Worm (Caenorhabditis elegans) whole organism, L3 larva: Measurements from ENCODE around the gene ntr-2.
"Not testable (repeated sequence)": the region's sequence is repeated elsewhere in the genome, so short reads cannot be mapped to it uniquely, and the experiment has no call there.

Experiments used
- ZK546.5 ChIP-seq: sonication (generic microtip); optimal IDR thresholded peaks from 2 replicates; lab custom pipeline; 2017; ENCODE audit warnings: missing biosample characterization, missing genetic modification characterization
- ama-1 ChIP-seq: fragments of 150-350 bp; optimal IDR thresholded peaks from 2 replicates; lab custom pipeline; 2018
- ceh-16 ChIP-seq: sonication (generic microtip); optimal IDR thresholded peaks from 2 replicates; lab custom pipeline; 2017; ENCODE audit warnings: missing biosample characterization, missing genetic modification characterization
- ceh-28 ChIP-seq: fragments of 150-350 bp; optimal IDR thresholded peaks from 2 replicates; lab custom pipeline; 2014; ENCODE audit warnings: missing biosample characterization, missing genetic modification reagents, missing genetic modification characterization
- ceh-82 ChIP-seq: fragments of 150-350 bp; optimal IDR thresholded peaks from 2 replicates; lab custom pipeline; 2014; ENCODE audit warnings: missing biosample characterization, missing genetic modification characterization
- ceh-9 ChIP-seq: sonication (generic microtip); optimal IDR thresholded peaks from 2 replicates; lab custom pipeline; 2018; ENCODE audit warnings: missing biosample characterization, missing genetic modification characterization
- daf-12 ChIP-seq: fragments of 150-350 bp; optimal IDR thresholded peaks from 2 replicates; lab custom pipeline; 2014; ENCODE audit warnings: missing biosample characterization, missing genetic modification reagents, missing genetic modification characterization
- egl-27 ChIP-seq: sonication (generic microtip); optimal IDR thresholded peaks from 4 replicates; lab custom pipeline; 2017; ENCODE audit warnings: missing biosample characterization, missing genetic modification reagents, missing genetic modification characterization
- egl-5 ChIP-seq: fragments of 150-350 bp; optimal IDR thresholded peaks from 2 replicates; lab custom pipeline; 2017; ENCODE audit warnings: missing biosample characterization, missing genetic modification reagents, missing genetic modification characterization, inconsistent platforms
- elt-1 ChIP-seq: fragments of 150-350 bp; optimal IDR thresholded peaks from 2 replicates; lab custom pipeline; 2014; ENCODE audit warnings: missing biosample characterization, missing genetic modification characterization
- elt-2 ChIP-seq: sonication (generic microtip); optimal IDR thresholded peaks from 2 replicates; lab custom pipeline; 2016; ENCODE audit warnings: missing genetic modification reagents, mild to moderate bottlenecking, missing genetic modification characterization, missing compliant biosample characterization
- elt-3 ChIP-seq, 3 experiments: fragments of 150-350 bp in 1 of 3; sonication (generic microtip) in 2 of 3; optimal IDR thresholded peaks; 2 replicates in 2 of 3; 4 replicates in 1 of 3; lab custom pipeline; 2014 to 2017; ENCODE audit warnings: missing biosample characterization in 3 of 3, missing genetic modification characterization in 3 of 3
- eor-1 ChIP-seq, 2 experiments: fragments of 150-350 bp; optimal IDR thresholded peaks; 2 replicates each; lab custom pipeline; 2014 to 2018; ENCODE audit warnings: missing biosample characterization in 2 of 2, missing genetic modification characterization in 2 of 2
- fkh-10 ChIP-seq: sonication (generic microtip); optimal IDR thresholded peaks from 2 replicates; lab custom pipeline; 2017; ENCODE audit warnings: missing biosample characterization, missing genetic modification reagents, missing genetic modification characterization
- fkh-2 ChIP-seq: fragments of 150-350 bp; optimal IDR thresholded peaks from 2 replicates; lab custom pipeline; 2014; ENCODE audit warnings: missing biosample characterization, missing genetic modification reagents, missing genetic modification characterization
- fos-1 ChIP-seq: fragments of 150-350 bp; optimal IDR thresholded peaks from 2 replicates; lab custom pipeline; 2014; ENCODE audit warnings: missing biosample characterization, missing genetic modification characterization
- jun-1 ChIP-seq: fragments of 150-350 bp; optimal IDR thresholded peaks from 2 replicates; lab custom pipeline; 2014; ENCODE audit warnings: missing biosample characterization, missing genetic modification reagents, missing genetic modification characterization
- lin-15B ChIP-seq: fragments of 150-350 bp; optimal IDR thresholded peaks from 2 replicates; lab custom pipeline; 2014; ENCODE audit warnings: missing biosample characterization, missing genetic modification characterization
- lin-39 ChIP-seq: fragments of 150-350 bp; optimal IDR thresholded peaks from 2 replicates; lab custom pipeline; 2018; ENCODE audit warnings: missing biosample characterization, missing genetic modification reagents, missing genetic modification characterization
- lsy-12 ChIP-seq: sonication (generic microtip); optimal IDR thresholded peaks from 2 replicates; lab custom pipeline; 2016; ENCODE audit warnings: mild to moderate bottlenecking, missing genetic modification characterization, missing compliant biosample characterization
- mdl-1 ChIP-seq: fragments of 150-350 bp; optimal IDR thresholded peaks from 2 replicates; lab custom pipeline; 2014; ENCODE audit warnings: missing biosample characterization, missing genetic modification characterization
- mml-1 ChIP-seq: fragments of 150-350 bp; sonication (generic microtip); optimal IDR thresholded peaks from 3 replicates; lab custom pipeline; 2014; ENCODE audit warnings: missing biosample characterization, missing genetic modification characterization
- nfya-1 ChIP-seq: sonication (generic microtip); optimal IDR thresholded peaks from 2 replicates; lab custom pipeline; 2017; ENCODE audit warnings: missing genetic modification characterization, mild to moderate bottlenecking, missing compliant biosample characterization, antibody characterized with exemption, moderate library complexity; ENCODE audit not compliant: insufficient read depth
- nhr-11 ChIP-seq: fragments of 150-350 bp; optimal IDR thresholded peaks from 2 replicates; lab custom pipeline; 2014; ENCODE audit warnings: missing biosample characterization, missing genetic modification characterization
- nhr-12 ChIP-seq: fragments of 150-350 bp; optimal IDR thresholded peaks from 2 replicates; lab custom pipeline; 2014; ENCODE audit warnings: missing biosample characterization, missing genetic modification characterization
- nhr-237 ChIP-seq: fragments of 150-350 bp; optimal IDR thresholded peaks from 2 replicates; lab custom pipeline; 2014; ENCODE audit warnings: missing biosample characterization, missing genetic modification characterization
- nhr-28 ChIP-seq: fragments of 150-350 bp; optimal IDR thresholded peaks from 2 replicates; lab custom pipeline; 2014; ENCODE audit warnings: missing biosample characterization, missing genetic modification characterization
- nhr-43 ChIP-seq: sonication (generic microtip); optimal IDR thresholded peaks from 2 replicates; lab custom pipeline; 2016; ENCODE audit warnings: mild to moderate bottlenecking, missing genetic modification characterization, missing compliant biosample characterization; ENCODE audit not compliant: poor library complexity, severe bottlenecking
- nhr-76 ChIP-seq: fragments of 150-350 bp; sonication (generic microtip); optimal IDR thresholded peaks from 5 replicates; lab custom pipeline; 2014; ENCODE audit warnings: missing biosample characterization, missing genetic modification characterization
- nhr-77 ChIP-seq: fragments of 150-350 bp; optimal IDR thresholded peaks from 2 replicates; lab custom pipeline; 2014; ENCODE audit warnings: missing biosample characterization, missing genetic modification characterization
- pha-4 ChIP-seq: fragments of 150-350 bp; optimal IDR thresholded peaks from 2 replicates; lab custom pipeline; 2014; ENCODE audit warnings: missing biosample characterization, missing genetic modification reagents, missing genetic modification characterization
- pqm-1 ChIP-seq: fragments of 150-350 bp; optimal IDR thresholded peaks from 2 replicates; lab custom pipeline; 2017; ENCODE audit warnings: missing biosample characterization, missing genetic modification characterization, inconsistent platforms
- sea-2 ChIP-seq: fragments of 150-350 bp; sonication (generic microtip); optimal IDR thresholded peaks from 4 replicates; lab custom pipeline; 2014; ENCODE audit warnings: missing biosample characterization, missing genetic modification reagents, missing genetic modification characterization
- skn-1 ChIP-seq: fragments of 150-350 bp; optimal IDR thresholded peaks from 2 replicates; lab custom pipeline; 2014; ENCODE audit warnings: missing biosample characterization, missing genetic modification characterization
- snpc-4 ChIP-seq: fragments of 150-350 bp; optimal IDR thresholded peaks from 2 replicates; lab custom pipeline; 2014; ENCODE audit warnings: missing biosample characterization, missing genetic modification characterization
- tbx-2 ChIP-seq: sonication (generic microtip); optimal IDR thresholded peaks from 2 replicates; lab custom pipeline; 2016; ENCODE audit warnings: mild to moderate bottlenecking, missing genetic modification characterization, missing compliant biosample characterization
- zag-1 ChIP-seq: fragments of 150-350 bp; optimal IDR thresholded peaks from 2 replicates; lab custom pipeline; 2014; ENCODE audit warnings: missing biosample characterization, missing genetic modification characterization
- ztf-11 ChIP-seq: fragments of 150-350 bp; optimal IDR thresholded peaks from 2 replicates; lab custom pipeline; 2014; ENCODE audit warnings: missing biosample characterization, missing genetic modification characterization

The ntr-2 gene

DNA sequence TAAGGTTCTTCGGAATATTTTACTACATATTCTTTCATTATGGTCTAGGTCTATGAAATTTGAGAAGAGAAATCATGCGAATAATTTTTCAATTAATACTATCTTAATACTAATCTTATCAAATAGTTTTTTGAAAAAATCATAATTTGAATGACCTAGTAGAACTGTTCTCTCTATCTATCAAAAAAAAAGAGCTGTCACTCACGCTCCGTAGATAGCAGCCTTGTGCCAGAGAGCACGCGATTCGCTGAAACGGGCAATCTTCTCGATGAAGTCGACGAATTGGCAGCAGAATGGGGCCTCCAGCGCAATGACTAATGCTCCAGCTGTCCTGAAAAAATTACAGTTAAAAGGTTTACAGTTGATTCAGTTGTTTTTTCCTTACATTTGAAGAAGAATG lies 40.9 kb upstream of the ntr-2 start:
- TF ChIP-seq elt-1 (tag; lab: Kevin White, UChicago) (no peak), nhr-12 (no peak), elt-2 (peak; percentile 9), eor-1 (tag; optimal IDR thresholded peaks at IDR 0.05; lab: Kevin White, UChicago) (no peak), elt-3 (tag; optimal IDR thresholded peaks at IDR 0.05; lab: Kevin White, UChicago) (no peak), nfya-1 (no peak)
- TF ChIP-seq, all 47 proteins: peak for 1

DNA sequence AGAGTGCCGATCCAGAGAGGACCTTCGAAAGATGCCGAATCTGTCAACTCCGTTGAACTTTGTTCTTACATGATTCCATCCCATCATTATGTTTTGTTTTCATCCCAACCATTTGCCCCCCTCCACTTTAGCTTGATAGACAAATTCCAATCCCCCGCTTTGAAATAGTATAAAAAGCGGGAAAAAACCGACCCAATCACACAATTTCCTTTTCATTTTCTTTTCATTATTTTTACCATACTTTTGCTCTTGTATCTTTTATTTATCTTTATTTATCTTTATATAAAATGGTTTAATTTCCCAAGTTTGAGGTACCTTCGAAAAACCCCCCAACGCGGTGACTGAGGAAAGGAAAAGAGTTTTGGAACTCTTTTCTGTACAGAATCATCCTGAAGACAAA lies 37.8 kb upstream of the ntr-2 start, which contains the start of gene F20D1.22:
Gene F20D1.22, plus strand, starts transcription at position 301 of the 400 bp plus-strand sequence.
- TF ChIP-seq nhr-43 (tag; lab: Kevin White, UChicago); tbx-2; elt-3 (tag; optimal IDR thresholded peaks at IDR 0.05; lab: Kevin White, UChicago): not testable (repeated sequence)

DNA sequence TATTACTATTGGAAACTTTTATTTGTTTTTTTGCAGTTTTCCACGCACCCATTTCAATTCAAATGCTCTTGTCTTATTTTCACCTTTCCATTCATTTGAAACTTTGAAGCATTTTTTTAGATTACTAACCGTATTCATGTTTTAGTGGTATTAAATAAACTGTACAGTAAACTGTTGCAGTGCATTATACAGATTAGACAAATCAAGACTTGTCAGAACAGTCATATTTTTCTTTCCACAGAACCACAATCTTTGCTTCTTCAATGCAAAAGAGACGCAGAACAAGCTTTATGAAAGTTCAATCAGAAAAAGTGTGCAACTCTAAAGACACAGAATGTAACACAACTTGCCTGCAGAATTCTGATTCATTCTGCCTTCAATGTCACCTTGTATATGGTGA lies 37.0 kb upstream of the ntr-2 start, which contains the start of gene F45B8.5:
Gene F45B8.5, plus strand, starts transcription at position 301 of the 400 bp plus-strand sequence.
- TF ChIP-seq skn-1 (tag; lab: Kevin White, UChicago) (no peak), ama-1 (lab: Kevin White, UChicago) (no peak), egl-5 (no peak), elt-3 (tag; optimal IDR thresholded peaks at IDR 0.05; lab: Kevin White, UChicago) (no peak), nhr-237 (tag; lab: Kevin White, UChicago) (no peak), pqm-1 (tag; lab: Kevin White, UChicago) (no peak), zag-1 (tag; lab: Kevin White, UChicago) (no peak), nhr-76 (tag; lab: Kevin White, UChicago) (no peak), fkh-10 (GFP tag; lab: Kevin White, UChicago) (no peak), lin-39 (tag; lab: Kevin White, UChicago) (no peak), nhr-43 (tag; lab: Kevin White, UChicago) (no peak), egl-27 (no peak), ZK546.5 (tag; lab: Kevin White, UChicago) (no peak), jun-1 (tag; lab: Kevin White, UChicago) (no peak), ceh-9 (tag; lab: Kevin White, UChicago) (no peak), fos-1 (tag; lab: Kevin White, UChicago) (no peak), sea-2 (no peak), ceh-16 (tag; lab: Kevin White, UChicago) (no peak), lin-15B (tag; lab: Kevin White, UChicago) (no peak)

DNA sequence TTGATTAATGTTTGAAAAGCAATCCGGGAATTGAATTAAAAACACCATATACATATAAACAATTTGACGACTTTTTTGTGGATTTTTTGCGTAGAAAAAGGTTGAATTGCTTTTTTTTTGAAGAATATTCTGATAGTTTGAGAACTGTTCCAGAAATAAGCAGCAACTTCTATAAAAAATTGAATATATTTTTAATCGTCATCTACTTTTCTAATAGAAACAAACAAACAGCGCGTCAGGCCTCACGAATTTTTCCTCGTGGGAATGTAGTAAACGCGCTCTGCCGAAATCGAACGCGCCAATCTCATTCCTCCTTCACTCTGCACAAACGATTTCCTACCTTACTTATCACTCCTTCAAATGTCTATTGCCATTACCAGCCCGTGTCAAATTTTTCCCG lies 35.5 kb upstream of the ntr-2 start, which contains the start of gene rgs-11:
Gene rgs-11, plus strand, starts transcription at position 301 of the 400 bp plus-strand sequence.
- TF ChIP-seq eor-1 (tag; optimal IDR thresholded peaks at IDR 0.05; lab: Kevin White, UChicago) (no peak), ztf-11 (tag; lab: Kevin White, UChicago) (no peak), sea-2 (no peak), ceh-16 (tag; lab: Kevin White, UChicago) (no peak), ZK546.5 (tag; lab: Kevin White, UChicago) (no peak), daf-12 (tag; lab: Kevin White, UChicago) (no peak), snpc-4 (tag; lab: Kevin White, UChicago) (no peak), ama-1 (lab: Kevin White, UChicago) (no peak), nhr-28 (no peak), nhr-237 (tag; lab: Kevin White, UChicago) (no peak), lin-39 (tag; lab: Kevin White, UChicago) (no peak), ceh-28 (tag; lab: Kevin White, UChicago) (no peak), fos-1 (tag; lab: Kevin White, UChicago) (no peak), nhr-11 (tag; lab: Kevin White, UChicago) (no peak), pha-4 (no peak), elt-2 (no peak), lsy-12 (tag; lab: Kevin White, UChicago) (no peak), pqm-1 (tag; lab: Kevin White, UChicago) (no peak), nhr-12 (no peak)

DNA sequence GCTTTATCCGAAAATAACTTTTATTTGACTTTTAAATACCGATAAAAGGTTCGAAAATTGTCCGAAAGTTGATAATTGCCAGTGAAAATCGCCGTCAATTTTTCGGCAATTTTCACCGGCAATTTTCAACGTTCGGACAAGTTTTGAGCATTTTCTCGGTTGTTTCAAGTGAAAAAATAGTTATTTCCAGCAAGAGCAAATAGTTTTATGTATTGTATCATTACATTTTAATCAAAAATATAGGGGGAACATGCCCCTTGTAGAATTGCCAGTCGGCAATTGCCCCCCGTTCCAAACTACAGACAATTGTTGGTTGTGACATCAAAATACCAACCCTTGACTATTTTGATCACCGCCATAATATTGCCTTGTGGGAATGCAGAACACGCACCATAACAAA lies 33.7 kb upstream of the ntr-2 start, which contains the start of gene rgs-10:
Gene rgs-10, plus strand, starts transcription at position 301 of the 400 bp plus-strand sequence.
- no peak for TF ChIP-seq egl-5
- TF ChIP-seq ceh-82 (tag; lab: Kevin White, UChicago): no peak
- no peak for TF ChIP-seq mdl-1 (tag; lab: Kevin White, UChicago)
- TF ChIP-seq snpc-4 (tag; lab: Kevin White, UChicago): no peak
- TF ChIP-seq mml-1 (tag; lab: Kevin White, UChicago): no peak
- TF ChIP-seq nhr-11 (tag; lab: Kevin White, UChicago): no peak
- TF ChIP-seq ztf-11 (tag; lab: Kevin White, UChicago): no peak
- no peak for TF ChIP-seq fos-1 (tag; lab: Kevin White, UChicago)
- no peak for TF ChIP-seq elt-3 (tag; optimal IDR thresholded peaks at IDR 0.05; lab: Kevin White, UChicago)
- no peak for TF ChIP-seq nhr-77 (tag; lab: Kevin White, UChicago)
- no peak for TF ChIP-seq ceh-28 (tag; lab: Kevin White, UChicago)
- TF ChIP-seq daf-12 (tag; lab: Kevin White, UChicago): no peak
- TF ChIP-seq nfya-1: no peak
- TF ChIP-seq lin-15B (tag; lab: Kevin White, UChicago): no peak
- TF ChIP-seq lsy-12 (tag; lab: Kevin White, UChicago): no peak
- no peak for TF ChIP-seq fkh-2
- no peak for TF ChIP-seq pha-4
